Fruit fly (Drosophila melanogaster) whole organism, wandering third instar larva: ENCODE data around the gene ND-B14.5A.

Experiments used
- CG32264 ChIP-seq: fragments of 200-800 bp; sonication (Bioruptor generic); optimal IDR thresholded peaks from 2 replicates; lab custom pipeline; 2016; ENCODE audit warnings: missing biosample characterization, missing genetic modification characterization
- Hr78 ChIP-seq: fragments of >200 bp; optimal IDR thresholded peaks from 2 replicates; lab custom pipeline; 2017; ENCODE audit warnings: missing biosample characterization, missing genetic modification characterization
- br ChIP-seq: fragments of 200-800 bp; sonication (Bioruptor generic); optimal IDR thresholded peaks from 2 replicates; lab custom pipeline; 2016; ENCODE audit warnings: missing biosample characterization, missing genetic modification characterization
- psq ChIP-seq: fragments of 200-800 bp; sonication (Bioruptor generic); optimal IDR thresholded peaks from 3 replicates; lab custom pipeline; 2017; ENCODE audit warnings: missing biosample characterization, mild to moderate bottlenecking, missing genetic modification characterization, moderate library complexity
- usp ChIP-seq: fragments of >200 bp; optimal IDR thresholded peaks from 2 replicates; lab custom pipeline; 2017; ENCODE audit warnings: missing biosample characterization, missing genetic modification characterization

- TF ChIP-seq Hr78 (GFP tag; lab: Kevin White, UChicago) (no peak), CG32264 (peak; percentile 70), psq (GFP tag; lab: Kevin White, UChicago) (peak; percentile 62), usp (GFP tag; lab: Kevin White, UChicago) (no peak), br (peak; percentile 92)
Measured at dm6 chrX:2134226-2134880, 38.0 kb upstream of the ND-B14.5A start.
